Worm (Caenorhabditis elegans) whole organism, L2 larva: ENCODE measurements around the gene trx-2.
"Not testable (repeated sequence)": the region's sequence is repeated elsewhere in the genome, so short reads cannot be mapped to it uniquely, and the experiment has no call there.

Experiments
- C34F6.9 ChIP-seq: fragments of 150-350 bp; optimal IDR thresholded peaks from 2 replicates; lab custom pipeline; 2014; ENCODE audit warnings: missing biosample characterization, missing genetic modification characterization
- F13H6.1 ChIP-seq: sonication (generic microtip); optimal IDR thresholded peaks from 2 replicates; lab custom pipeline; 2016; ENCODE audit warnings: missing genetic modification characterization, missing compliant biosample characterization
- Y55F3AM.14 ChIP-seq: fragments of 200-800 bp; sonication (Bioruptor generic); optimal IDR thresholded peaks from 2 replicates; lab custom pipeline; 2018; ENCODE audit warnings: mild to moderate bottlenecking, missing genetic modification characterization, missing compliant biosample characterization
- ZK546.5 ChIP-seq: sonication (generic microtip); optimal IDR thresholded peaks from 2 replicates; lab custom pipeline; 2017; ENCODE audit warnings: missing biosample characterization, missing genetic modification characterization
- aly-2 ChIP-seq: fragments of 150-350 bp; optimal IDR thresholded peaks from 2 replicates; lab custom pipeline; 2014; ENCODE audit warnings: missing biosample characterization, missing genetic modification characterization
- ama-1 ChIP-seq: fragments of 150-350 bp; optimal IDR thresholded peaks from 2 replicates; lab custom pipeline; 2018; ENCODE audit warnings: inconsistent platforms
- blmp-1 ChIP-seq: sonication (generic microtip); optimal IDR thresholded peaks from 2 replicates; lab custom pipeline; 2017; ENCODE audit warnings: missing genetic modification characterization, mild to moderate bottlenecking, missing compliant biosample characterization, antibody characterized with exemption, moderate library complexity; ENCODE audit not compliant: insufficient read depth
- ceh-82 ChIP-seq: fragments of 150-350 bp; optimal IDR thresholded peaks from 2 replicates; lab custom pipeline; 2014; ENCODE audit warnings: missing biosample characterization, missing genetic modification characterization
- crh-2 ChIP-seq: sonication (generic microtip); optimal IDR thresholded peaks from 2 replicates; lab custom pipeline; 2017; ENCODE audit warnings: missing biosample characterization, missing genetic modification characterization
- egl-27 ChIP-seq: sonication (generic microtip); optimal IDR thresholded peaks from 3 replicates; lab custom pipeline; 2017; ENCODE audit warnings: missing biosample characterization, missing genetic modification reagents, missing genetic modification characterization
- elt-3 ChIP-seq: sonication (generic microtip); optimal IDR thresholded peaks from 2 replicates; lab custom pipeline; 2017; ENCODE audit warnings: missing biosample characterization, missing genetic modification characterization
- fos-1 ChIP-seq: fragments of 150-350 bp; optimal IDR thresholded peaks from 2 replicates; lab custom pipeline; 2014; ENCODE audit warnings: missing biosample characterization, missing genetic modification characterization
- gmeb-1 ChIP-seq: fragments of 150-350 bp; optimal IDR thresholded peaks from 2 replicates; lab custom pipeline; 2014; ENCODE audit warnings: missing biosample characterization, missing genetic modification characterization
- lin-13 ChIP-seq: fragments of 150-350 bp; optimal IDR thresholded peaks from 2 replicates; lab custom pipeline; 2014; ENCODE audit warnings: missing biosample characterization, missing genetic modification reagents, missing genetic modification characterization
- lsy-2 ChIP-seq, 2 experiments: fragments of 150-350 bp in 1 of 2; sonication (generic microtip) in 1 of 2; optimal IDR thresholded peaks; 2 replicates each; lab custom pipeline; 2014 to 2017; ENCODE audit warnings: missing biosample characterization in 2 of 2, missing genetic modification characterization in 2 of 2
- mab-5 ChIP-seq: fragments of 150-350 bp; optimal IDR thresholded peaks from 2 replicates; lab custom pipeline; 2014; ENCODE audit warnings: missing biosample characterization, missing genetic modification characterization
- mbf-1 ChIP-seq: sonication (generic microtip); optimal IDR thresholded peaks from 2 replicates; lab custom pipeline; 2017; ENCODE audit warnings: missing biosample characterization, missing genetic modification characterization
- mdl-1 ChIP-seq, 2 experiments: fragments of 150-350 bp in 1 of 2; sonication (generic microtip) in 1 of 2; optimal IDR thresholded peaks; 2 replicates each; lab custom pipeline; 2017; ENCODE audit warnings: missing biosample characterization in 2 of 2, missing genetic modification characterization in 2 of 2
- nhr-11 ChIP-seq: fragments of 150-350 bp; optimal IDR thresholded peaks from 2 replicates; lab custom pipeline; 2014; ENCODE audit warnings: missing biosample characterization, missing genetic modification characterization
- nhr-129 ChIP-seq: fragments of 150-350 bp; optimal IDR thresholded peaks from 2 replicates; lab custom pipeline; 2014; ENCODE audit warnings: missing biosample characterization, missing genetic modification characterization
- nhr-25 ChIP-seq: fragments of 150-350 bp; sonication (generic microtip); optimal IDR thresholded peaks from 3 replicates; lab custom pipeline; 2014; ENCODE audit warnings: missing biosample characterization, missing genetic modification characterization
- nhr-6 ChIP-seq: fragments of 150-350 bp; optimal IDR thresholded peaks from 2 replicates; lab custom pipeline; 2014; ENCODE audit warnings: missing biosample characterization, missing genetic modification characterization
- nhr-77 ChIP-seq: fragments of 150-350 bp; optimal IDR thresholded peaks from 2 replicates; lab custom pipeline; 2014; ENCODE audit warnings: missing biosample characterization, missing genetic modification characterization
- peb-1 ChIP-seq: fragments of 150-350 bp; optimal IDR thresholded peaks from 2 replicates; lab custom pipeline; 2014; ENCODE audit warnings: missing biosample characterization, missing genetic modification characterization
- sem-4 ChIP-seq: fragments of 150-350 bp; optimal IDR thresholded peaks from 2 replicates; lab custom pipeline; 2014; ENCODE audit warnings: missing biosample characterization, missing genetic modification reagents, missing genetic modification characterization
- skn-1 ChIP-seq: sonication (generic microtip); optimal IDR thresholded peaks from 2 replicates; lab custom pipeline; 2017; ENCODE audit warnings: missing biosample characterization, missing genetic modification characterization
- sma-3 ChIP-seq: sonication (generic microtip); optimal IDR thresholded peaks from 2 replicates; lab custom pipeline; 2016; ENCODE audit warnings: missing genetic modification reagents, missing genetic modification characterization, missing compliant biosample characterization
- sma-9 ChIP-seq, 2 experiments: fragments of 150-350 bp in 1 of 2; sonication (generic microtip) in 1 of 2; optimal IDR thresholded peaks; 2 replicates each; lab custom pipeline; 2014 to 2016; ENCODE audit warnings: missing genetic modification characterization in 2 of 2, mild to moderate bottlenecking in 1 of 2, missing biosample characterization in 1 of 2, missing compliant biosample characterization in 1 of 2, missing genetic modification reagents in 1 of 2, moderate library complexity in 1 of 2
- snpc-4 ChIP-seq: fragments of 150-350 bp; optimal IDR thresholded peaks from 2 replicates; lab custom pipeline; 2014; ENCODE audit warnings: missing biosample characterization, missing genetic modification characterization
- unc-39 ChIP-seq: fragments of 150-350 bp; optimal IDR thresholded peaks from 2 replicates; lab custom pipeline; 2014; ENCODE audit warnings: missing biosample characterization, missing genetic modification characterization
- unc-55 ChIP-seq: fragments of 150-350 bp; sonication (generic microtip); optimal IDR thresholded peaks from 3 replicates; lab custom pipeline; 2014; ENCODE audit warnings: missing biosample characterization, missing genetic modification reagents, missing genetic modification characterization
- unc-62 ChIP-seq: fragments of 150-350 bp; optimal IDR thresholded peaks from 2 replicates; lab custom pipeline; 2014; ENCODE audit warnings: missing biosample characterization, missing genetic modification reagents, missing genetic modification characterization
- ztf-1 ChIP-seq: fragments of 200-800 bp; sonication (Bioruptor generic); conservative IDR thresholded peaks from 2 replicates; pipeline ENCODE4 v1.3.6; 2022; ENCODE audit warnings: missing genetic modification characterization, missing compliant biosample characterization
- ztf-11 ChIP-seq: sonication (generic microtip); optimal IDR thresholded peaks from 2 replicates; lab custom pipeline; 2017; ENCODE audit warnings: missing biosample characterization, missing genetic modification characterization

The trx-2 gene

DNA sequence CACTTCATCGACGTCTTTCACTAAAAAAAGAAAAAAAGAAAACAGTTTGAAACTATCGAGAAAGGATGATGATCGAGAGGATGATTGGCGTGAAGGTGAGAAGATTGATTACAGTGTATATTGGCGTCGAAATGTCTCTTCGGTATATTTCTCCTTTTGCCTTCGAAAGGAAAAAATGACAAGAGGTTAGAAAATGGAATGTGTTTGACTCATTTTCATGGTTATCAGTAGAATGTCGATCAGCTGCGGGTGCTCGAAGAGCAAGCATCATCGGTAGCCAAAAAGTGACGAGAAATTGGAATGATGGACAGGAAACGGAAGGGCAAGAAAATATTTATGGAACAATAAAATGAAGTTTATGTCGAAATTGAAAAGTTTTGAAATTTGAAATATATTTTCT is 19.4 kb downstream of the trx-2 start:
- no peak for TF ChIP-seq ceh-82 (tag; lab: Kevin White, UChicago)
- TF ChIP-seq fos-1 (tag; lab: Kevin White, UChicago): peak; percentile 73
- TF ChIP-seq ztf-1 (GFP tag; lab: Robert Waterston, UW): no peak
- TF ChIP-seq sma-3: peak; percentile 23
- peak; percentile 28 for TF ChIP-seq sma-9 (GFP tag; optimal IDR thresholded peaks at IDR 0.05; lab: Kevin White, UChicago)
- TF ChIP-seq sma-9 (tag; optimal IDR thresholded peaks at IDR 0.05; lab: Kevin White, UChicago): no peak
- no peak for TF ChIP-seq lin-13 (GFP tag; lab: Kevin White, UChicago)
- TF ChIP-seq sem-4 (tag; lab: Kevin White, UChicago): no peak
- no peak for TF ChIP-seq ama-1
- no peak for TF ChIP-seq crh-2 (tag; lab: Kevin White, UChicago)
- TF ChIP-seq, all 48 proteins: peak for 3

DNA sequence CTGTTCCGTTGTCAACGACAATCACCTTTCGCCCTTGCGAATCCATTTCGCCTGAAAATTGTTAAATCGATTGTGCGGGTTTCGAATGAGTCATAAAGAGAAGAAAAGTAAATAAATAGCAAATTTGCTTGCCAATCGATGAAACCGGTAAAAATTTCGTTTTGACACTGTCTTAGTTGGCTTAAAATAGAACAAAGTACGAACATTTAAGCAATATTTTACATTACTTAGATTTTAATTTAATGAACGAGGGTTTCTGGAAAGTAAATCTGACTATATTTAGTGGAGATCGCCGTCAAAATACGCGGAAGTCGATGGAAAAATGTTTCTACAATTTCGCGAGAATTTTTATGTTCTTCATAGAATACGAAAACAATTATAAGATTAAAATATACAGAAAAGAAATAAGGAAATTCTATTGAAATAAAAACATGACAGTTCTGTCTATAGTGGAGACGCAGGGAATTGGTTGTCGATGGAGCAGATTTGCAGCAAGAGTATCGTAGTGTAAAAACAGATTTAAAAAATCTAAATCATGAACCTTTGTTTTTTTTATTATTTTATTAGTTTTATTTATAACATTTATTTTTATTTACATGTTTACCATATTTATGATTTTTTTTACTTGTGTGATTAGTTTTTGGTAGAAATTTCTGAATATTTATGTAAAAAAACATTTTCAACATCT is 24.0 kb downstream of the trx-2 start, which contains the start of gene arx-2:
Gene arx-2 (minus strand): TSS at position 51 of the 688 bp plus-strand sequence.
- TF ChIP-seq C34F6.9 (tag; lab: Kevin White, UChicago) (peak; percentile 65), lsy-2 (tag; optimal IDR thresholded peaks at IDR 0.05; lab: Kevin White, UChicago) (peak in 1 of 2 experiments; percentile 66), sma-9 (GFP tag; optimal IDR thresholded peaks at IDR 0.05; lab: Kevin White, UChicago) (no peak), sma-9 (tag; optimal IDR thresholded peaks at IDR 0.05; lab: Kevin White, UChicago) (no peak), fos-1 (tag; lab: Kevin White, UChicago) (peak; percentile 32), unc-55 (GFP tag; lab: Kevin White, UChicago) (no peak), lin-13 (GFP tag; lab: Kevin White, UChicago) (peak; percentile 30), ztf-11 (tag; lab: Kevin White, UChicago) (no peak), unc-39 (no peak)

DNA sequence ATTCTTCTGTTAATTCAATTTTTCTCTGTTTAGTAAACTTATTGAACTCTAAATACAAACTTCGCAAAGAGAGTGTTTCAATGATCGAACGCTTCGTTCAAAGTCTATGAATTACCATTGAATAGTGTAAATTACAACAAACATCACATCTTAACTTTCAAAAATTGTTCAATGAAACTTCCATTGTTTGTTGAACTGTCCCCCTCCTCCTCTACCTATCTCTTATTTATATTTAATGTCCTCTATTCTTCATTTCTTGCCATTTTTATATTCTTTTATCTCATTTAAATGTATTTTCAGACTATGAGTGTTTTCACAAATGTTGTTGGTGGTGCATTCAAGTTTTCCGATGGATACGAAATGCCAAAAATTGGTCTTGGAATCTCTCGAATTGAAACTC is 24.7 kb downstream of the trx-2 start, which contains the start of gene K07C5.2:
Gene K07C5.2 (plus strand): TSS at position 301 of the 400 bp plus-strand sequence.
- TF ChIP-seq egl-27 (tag; lab: Kevin White, UChicago): no peak
- no peak for TF ChIP-seq lsy-2 (tag; optimal IDR thresholded peaks at IDR 0.05; lab: Kevin White, UChicago)
- no peak for TF ChIP-seq Y55F3AM.14 (GFP tag; lab: Kevin White, UChicago)
- no peak for TF ChIP-seq nhr-6 (tag; lab: Kevin White, UChicago)
- TF ChIP-seq nhr-77: no peak
- no peak for TF ChIP-seq mdl-1 (tag; optimal IDR thresholded peaks at IDR 0.05; lab: Kevin White, UChicago)
- TF ChIP-seq lin-13 (GFP tag; lab: Kevin White, UChicago): no peak
- TF ChIP-seq nhr-11 (tag; lab: Kevin White, UChicago): no peak
- TF ChIP-seq ZK546.5 (tag; lab: Kevin White, UChicago): no peak
- no peak for TF ChIP-seq elt-3 (tag; lab: Kevin White, UChicago)
- no peak for TF ChIP-seq F13H6.1 (tag; lab: Kevin White, UChicago)
- TF ChIP-seq gmeb-1 (tag; lab: Kevin White, UChicago): no peak
- TF ChIP-seq blmp-1 (tag; lab: Kevin White, UChicago): no peak
- no peak for TF ChIP-seq unc-62
- TF ChIP-seq mbf-1 (tag; lab: Kevin White, UChicago): no peak
- no peak for TF ChIP-seq peb-1
- TF ChIP-seq skn-1 (tag; lab: Kevin White, UChicago): no peak
- no peak for TF ChIP-seq snpc-4
- TF ChIP-seq crh-2 (tag; lab: Kevin White, UChicago): no peak
- no peak for TF ChIP-seq aly-2 (tag; lab: Kevin White, UChicago)

DNA sequence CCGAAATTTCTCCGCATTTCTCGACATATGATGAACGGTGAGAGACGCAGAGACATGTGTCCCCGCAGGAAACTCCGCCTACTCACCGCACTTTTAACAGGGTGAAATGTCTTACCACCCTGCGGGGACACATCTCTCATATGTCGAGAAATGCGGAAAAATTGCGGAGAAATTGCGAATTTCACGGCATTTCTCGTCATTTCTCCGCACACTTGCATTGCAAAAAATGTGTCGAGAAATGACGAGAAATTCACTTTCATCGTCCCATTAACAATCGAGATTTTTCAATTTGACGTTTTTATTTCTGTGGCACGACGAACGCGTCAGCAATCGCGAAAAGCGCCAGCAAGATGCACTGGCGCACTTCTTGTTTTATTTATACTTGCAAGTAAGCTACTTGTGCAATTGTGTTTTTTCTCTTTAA is 27.4 kb downstream of the trx-2 start, which contains the start of gene K07C5.13:
Gene K07C5.13 (plus strand): TSS at position 151 of the 424 bp plus-strand sequence.
- TF ChIP-seq mab-5 (peak; percentile 30), F13H6.1 (tag; lab: Kevin White, UChicago) (peak; percentile 77), sma-3 (peak; percentile 66), sem-4 (tag; lab: Kevin White, UChicago) (peak; percentile 55), sma-9 (GFP tag; optimal IDR thresholded peaks at IDR 0.05; lab: Kevin White, UChicago) (peak; percentile 74), blmp-1 (tag; lab: Kevin White, UChicago) (peak; percentile 4), gmeb-1 (tag; lab: Kevin White, UChicago) (peak; percentile 69), lsy-2 (tag; optimal IDR thresholded peaks at IDR 0.05; lab: Kevin White, UChicago) (peak; percentile 42 to 61), Y55F3AM.14 (GFP tag; lab: Kevin White, UChicago) (peak; percentile 33), lin-13 (GFP tag; lab: Kevin White, UChicago) (peak; percentile 62), unc-55 (GFP tag; lab: Kevin White, UChicago) (peak; percentile 42), crh-2 (tag; lab: Kevin White, UChicago) (peak; percentile 31), C34F6.9 (tag; lab: Kevin White, UChicago) (peak; percentile 36), nhr-25 (tag; lab: Kevin White, UChicago) (peak; percentile 27), nhr-129 (tag; lab: Kevin White, UChicago) (peak; percentile 45)
- TF ChIP-seq sma-9 (tag; optimal IDR thresholded peaks at IDR 0.05; lab: Kevin White, UChicago): not testable (repeated sequence)
